Worm (Caenorhabditis elegans) whole organism, dauer: Measurements from ENCODE around the gene C45G9.10.
"Not testable (repeated sequence)": the region's sequence is repeated elsewhere in the genome, so short reads cannot be mapped to it uniquely, and the experiment has no call there.

Experiments used
- unc-62 ChIP-seq: sonication (generic microtip); optimal IDR thresholded peaks from 2 replicates; lab custom pipeline; 2017; ENCODE audit warnings: missing biosample characterization, missing genetic modification reagents, missing genetic modification characterization

The C45G9.10 gene

DNA sequence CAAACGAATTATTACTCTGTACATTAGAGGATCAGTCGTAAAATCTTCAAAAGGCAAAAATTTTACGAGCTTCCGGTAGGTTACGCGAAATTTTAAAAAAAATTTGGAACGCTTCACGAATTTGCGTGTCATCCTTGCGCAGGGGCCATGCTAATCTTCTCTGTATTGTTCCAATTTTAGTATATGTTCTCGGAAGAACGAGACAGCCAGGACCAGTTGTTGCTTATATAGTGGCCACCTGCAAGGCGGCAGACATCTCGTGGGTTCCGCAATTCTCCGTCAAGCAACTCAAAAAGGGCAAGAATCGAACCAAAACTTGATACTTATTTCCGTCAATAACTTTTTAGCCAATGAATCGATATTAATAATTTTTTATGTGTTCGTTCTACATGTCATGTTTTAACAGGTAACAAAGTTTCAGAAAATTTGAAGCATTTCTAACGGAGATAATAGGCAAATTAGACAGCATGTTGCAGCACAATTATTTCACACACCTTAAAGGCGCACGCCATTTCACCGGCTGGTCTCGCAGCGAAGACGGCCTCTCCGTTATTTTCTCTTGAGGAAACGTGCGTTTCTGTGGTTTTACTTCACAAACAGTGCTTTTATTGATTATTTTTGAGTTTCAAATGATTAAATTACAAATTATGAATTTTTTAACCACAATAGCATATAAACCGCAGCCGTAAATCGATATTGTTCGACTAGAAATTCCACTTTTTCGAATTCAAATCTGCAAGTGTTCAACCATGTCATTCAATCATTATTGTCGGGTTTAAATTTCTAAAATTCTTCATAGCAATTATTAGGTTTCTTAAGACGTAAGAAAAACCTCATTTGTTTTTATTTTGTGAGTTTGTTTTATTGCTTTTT, 19.2 kb upstream of the C45G9.10 start:
- no peak for TF ChIP-seq unc-62 (GFP tag; lab: Kevin White, UChicago)

ce11 chrIII:5078062-5078461, 16.4 kb upstream of the C45G9.10 start:
- TF ChIP-seq unc-62 (GFP tag; lab: Kevin White, UChicago), result no peak

ce11 chrIII:5077150-5077814, 15.6 kb upstream of the C45G9.10 start, which contains the start of gene alh-1:
TSS of gene alh-1 (plus strand) at chrIII:5077764.
- no peak for TF ChIP-seq unc-62 (GFP tag; lab: Kevin White, UChicago)

- TF ChIP-seq unc-62 (GFP tag; lab: Kevin White, UChicago), result no peak
These were observed 14.9 kb upstream of the C45G9.10 start for ce11 chrIII:5076569-5076968.

ce11 chrIII:5074398-5074797, 12.7 kb upstream of the C45G9.10 start, which contains the start of gene ttbk-6:
TSS of gene ttbk-6 (plus strand) at chrIII:5074698.
- TF ChIP-seq unc-62 (GFP tag; lab: Kevin White, UChicago), result no peak

ce11 chrIII:5071509-5071908, 9.8 kb upstream of the C45G9.10 start, which contains the start of gene C45G9.12:
TSS of gene C45G9.12 (minus strand) at chrIII:5071609.
- no peak for TF ChIP-seq unc-62 (GFP tag; lab: Kevin White, UChicago)

DNA sequence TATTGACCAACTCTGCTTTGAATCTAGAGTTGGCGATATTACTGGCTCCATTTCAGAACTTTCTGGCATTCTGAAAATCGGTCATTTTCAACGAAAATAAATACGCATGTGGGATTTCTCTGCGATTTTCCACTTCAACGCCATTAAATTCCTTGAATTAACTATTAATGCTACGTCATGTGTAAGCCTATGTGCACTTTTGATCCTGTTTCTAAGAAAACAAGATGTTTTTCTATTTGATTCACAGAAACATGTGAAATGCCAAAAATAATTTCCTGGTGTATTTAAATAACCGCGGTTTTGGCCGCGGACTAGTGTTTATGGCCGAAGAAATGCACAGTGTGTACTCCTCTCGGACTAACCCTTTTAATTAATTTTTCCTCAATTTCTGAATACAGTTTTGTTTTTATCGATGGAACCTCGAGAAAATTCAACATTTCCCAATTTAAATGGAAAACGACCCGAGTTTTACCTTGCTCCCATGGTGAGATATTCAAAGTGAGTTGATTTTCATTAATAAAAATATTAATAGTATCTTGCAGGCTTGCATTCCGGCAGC, 7.1 kb upstream of the C45G9.10 start, which contains the start of the genes C45G9.11 and C45G9.2:
Gene C45G9.11 (minus strand): TSS at position 51 of the 559 bp plus-strand sequence.
Gene C45G9.2 (plus strand): TSS at position 392 of the 559 bp plus-strand sequence.
- no peak for TF ChIP-seq unc-62 (GFP tag; lab: Kevin White, UChicago)

ce11 chrIII:5062406-5062805, 708 bp upstream of the C45G9.10 start, which contains the start of gene C45G9.4:
TSS of gene C45G9.4 (plus strand) at chrIII:5062706.
- TF ChIP-seq unc-62 (GFP tag; lab: Kevin White, UChicago), result not testable (repeated sequence)

DNA sequence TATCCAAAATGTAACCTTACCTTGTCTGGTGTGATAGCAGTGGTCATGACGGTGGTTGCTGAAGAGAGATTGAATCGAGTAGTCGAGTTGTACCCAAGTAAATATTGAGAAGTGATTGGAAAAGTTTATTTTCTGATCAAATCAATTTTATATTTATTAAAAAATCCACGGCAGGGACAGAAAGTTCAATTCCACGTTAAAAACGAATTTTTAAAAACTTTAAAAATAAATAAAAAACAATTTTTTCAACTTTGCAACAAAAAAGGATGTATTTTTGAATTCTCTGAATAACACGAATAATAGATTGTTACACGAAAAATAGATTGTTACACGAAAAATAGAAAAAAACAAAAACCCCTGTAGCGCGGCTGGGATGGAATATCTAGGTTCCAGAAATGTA, 6.0 kb downstream of the C45G9.10 start, which contains the start of gene C45G9.9:
Gene C45G9.9 (minus strand): TSS at position 101 of the 400 bp plus-strand sequence.
- not testable (repeated sequence) for TF ChIP-seq unc-62 (GFP tag; lab: Kevin White, UChicago)

DNA sequence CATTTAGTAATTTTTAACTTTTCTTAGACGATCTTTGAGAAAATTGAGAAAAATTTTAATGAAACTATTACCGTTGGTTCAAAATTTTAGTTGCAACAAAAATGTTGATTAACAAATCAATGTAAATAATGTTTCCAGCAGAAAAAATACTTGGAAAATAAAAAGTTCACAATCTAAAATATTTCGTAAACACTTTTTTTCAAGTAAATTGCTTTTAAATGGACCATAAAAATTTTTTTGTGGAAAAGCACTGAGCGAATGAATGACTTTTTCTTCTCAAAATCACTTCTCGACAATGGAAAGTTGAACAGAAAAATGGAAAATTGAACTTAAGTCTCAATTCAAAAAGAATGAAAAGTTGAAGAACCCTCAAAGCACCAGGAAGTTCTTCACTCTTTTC, 8.2 kb downstream of the C45G9.10 start, which contains the start of gene C45G9.8:
Gene C45G9.8 (minus strand): TSS at position 101 of the 400 bp plus-strand sequence.
- no peak for TF ChIP-seq unc-62 (GFP tag; lab: Kevin White, UChicago)

DNA sequence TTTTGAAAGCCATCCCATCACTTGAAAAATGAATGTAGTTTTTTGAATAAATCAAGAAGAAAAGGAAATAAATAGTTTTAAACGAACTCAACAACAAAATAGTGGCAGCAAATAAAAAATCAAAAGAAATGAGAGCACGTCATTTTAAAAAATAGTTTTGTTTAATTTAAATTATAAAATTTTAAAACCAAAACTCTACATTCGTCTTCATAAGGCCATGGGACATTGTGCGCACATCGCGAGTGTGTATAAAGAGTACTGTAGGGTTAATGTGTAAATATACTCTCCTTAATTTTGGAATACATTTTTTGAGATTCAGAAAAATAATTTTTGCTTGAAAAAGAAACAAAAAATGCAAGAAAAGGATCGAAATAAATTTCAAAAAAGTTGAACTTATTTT, 9.7 kb downstream of the C45G9.10 start, which contains the start of gene C45G9.15:
Gene C45G9.15 (minus strand): TSS at position 101 of the 400 bp plus-strand sequence.
- TF ChIP-seq unc-62 (GFP tag; lab: Kevin White, UChicago), result no peak

DNA sequence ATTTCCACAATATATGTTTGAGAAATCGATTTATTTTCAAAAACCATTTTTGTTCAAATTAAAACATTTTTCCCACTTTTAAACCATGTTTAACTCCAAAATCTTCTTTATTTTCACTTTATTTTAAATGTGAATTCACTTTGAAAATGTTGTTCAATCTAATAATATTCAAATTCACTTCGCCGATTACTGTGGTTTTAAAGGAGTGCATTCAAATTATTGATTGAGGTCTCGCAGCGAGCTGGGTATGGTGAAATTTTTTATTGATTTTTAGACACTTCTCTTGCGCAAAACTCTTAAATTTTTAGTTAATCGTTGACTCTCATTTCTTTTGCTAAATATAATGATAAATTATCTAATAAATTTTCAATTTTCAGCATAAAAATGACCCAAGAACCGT, 14.0 kb downstream of the C45G9.10 start, which contains the start of gene C45G9.5:
Gene C45G9.5 (plus strand): TSS at position 378 of the 400 bp plus-strand sequence.
- TF ChIP-seq unc-62 (GFP tag; lab: Kevin White, UChicago), result no peak

- no peak for TF ChIP-seq unc-62 (GFP tag; lab: Kevin White, UChicago)
These were observed 14.5 kb downstream of the C45G9.10 start, which contains the start of gene txbp-3 for ce11 chrIII:5047175-5047574. TSS of gene txbp-3 (minus strand) at chrIII:5047459.

DNA sequence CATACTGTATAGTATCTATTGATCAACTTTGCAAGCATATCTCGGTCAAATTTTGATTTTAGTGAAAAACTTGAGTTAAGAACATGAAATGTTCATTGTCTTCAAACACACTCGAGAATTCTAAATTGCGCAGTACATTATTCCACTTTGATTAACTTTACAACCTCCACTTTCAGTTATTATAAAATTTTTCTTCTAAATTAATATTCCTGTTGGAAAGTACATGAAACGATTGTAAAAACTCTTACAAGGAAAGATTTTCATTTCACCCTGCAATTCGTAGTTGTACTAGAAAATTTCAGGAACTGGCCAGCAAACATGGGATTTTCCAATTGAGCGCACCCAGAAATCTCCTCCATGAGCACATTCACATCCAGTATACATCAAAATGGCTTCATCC, 17.0 kb downstream of the C45G9.10 start, which contains the start of gene C45G9.14:
Gene C45G9.14 (plus strand): TSS at position 301 of the 400 bp plus-strand sequence.
- no peak for TF ChIP-seq unc-62 (GFP tag; lab: Kevin White, UChicago)

ce11 chrIII:5042112-5042511, 19.6 kb downstream of the C45G9.10 start, which contains the start of gene nlp-43:
TSS of gene nlp-43 (plus strand) at chrIII:5042412.
- TF ChIP-seq unc-62 (GFP tag; lab: Kevin White, UChicago), result no peak
